Worm (Caenorhabditis elegans) whole organism, young adult: ENCODE measurements around the gene lron-4.

Experiments
- B0336.3 ChIP-seq: fragments of 200-800 bp; sonication (Bioruptor generic); IDR thresholded peaks from 2 replicates; pipeline ENCODE4 v1.3.6; 2022; ENCODE audit warnings: missing genetic modification characterization, missing compliant biosample characterization
- C06A6.2 ChIP-seq: fragments of 200-800 bp; sonication (Bioruptor generic); conservative IDR thresholded peaks from 2 replicates; pipeline ENCODE4 v1.3.6; 2022; ENCODE audit warnings: missing genetic modification characterization, missing compliant biosample characterization
- F33H1.4 ChIP-seq: fragments of 200-800 bp; sonication (Bioruptor generic); IDR thresholded peaks from 2 replicates; pipeline ENCODE4 v1.3.6; 2022; ENCODE audit warnings: missing genetic modification reagents, missing genetic modification characterization, missing compliant biosample characterization
- F49E8.2 ChIP-seq: sonication (generic microtip); optimal IDR thresholded peaks from 3 replicates; lab custom pipeline; 2017; ENCODE audit warnings: missing genetic modification characterization, mild to moderate bottlenecking, missing compliant biosample characterization, antibody characterized with exemption, moderate library complexity; ENCODE audit not compliant: insufficient read depth
- Y67H2A.10 ChIP-seq: fragments of 200-800 bp; sonication (Bioruptor generic); conservative IDR thresholded peaks from 2 replicates; pipeline ENCODE4 v1.3.6; 2022; ENCODE audit warnings: missing genetic modification reagents, missing genetic modification characterization, missing compliant biosample characterization
- Y95B8A.8 ChIP-seq: fragments of 200-800 bp; sonication (Bioruptor generic); IDR thresholded peaks from 2 replicates; pipeline ENCODE4 v1.3.6; 2022; ENCODE audit warnings: missing genetic modification reagents, missing genetic modification characterization, missing compliant biosample characterization
- akir-1 ChIP-seq: fragments of 200-800 bp; sonication (Bioruptor generic); optimal IDR thresholded peaks from 2 replicates; lab custom pipeline; 2018; ENCODE audit warnings: mild to moderate bottlenecking, missing genetic modification characterization, moderate library complexity, missing compliant biosample characterization
- aptf-2 ChIP-seq: fragments of 200-800 bp; sonication (Bioruptor generic); conservative IDR thresholded peaks from 2 replicates; pipeline ENCODE4 v1.3.6; 2022; ENCODE audit warnings: missing genetic modification reagents, missing genetic modification characterization, missing compliant biosample characterization
- aptf-3 ChIP-seq: fragments of 200-800 bp; sonication (Bioruptor generic); IDR thresholded peaks from 2 replicates; pipeline ENCODE4 v1.3.6; 2022; ENCODE audit warnings: missing genetic modification characterization, missing compliant biosample characterization
- atf-7 ChIP-seq: sonication (generic microtip); optimal IDR thresholded peaks from 2 replicates; lab custom pipeline; 2017; ENCODE audit warnings: mild to moderate bottlenecking, missing genetic modification characterization, missing compliant biosample characterization
- bed-1 ChIP-seq: fragments of 200-800 bp; sonication (Bioruptor generic); IDR thresholded peaks from 2 replicates; pipeline ENCODE4 v1.3.6; 2022; ENCODE audit warnings: missing genetic modification reagents, missing genetic modification characterization, missing compliant biosample characterization
- cebp-1 ChIP-seq, 2 experiments: fragments of 200-800 bp in 1 of 2; sonication (Bioruptor generic) in 1 of 2; sonication (generic microtip) in 1 of 2; IDR thresholded peaks in 1 of 2; optimal IDR thresholded peaks in 1 of 2; 2 replicates each; pipeline versions ENCODE4 v1.3.6 to Lab custom; 2017 to 2022; ENCODE audit warnings: missing compliant biosample characterization in 2 of 2, missing genetic modification characterization in 2 of 2, mild to moderate bottlenecking in 1 of 2, missing genetic modification reagents in 1 of 2, moderate library complexity in 1 of 2
- ceh-40 ChIP-seq: fragments of 200-800 bp; sonication (Bioruptor generic); IDR thresholded peaks from 2 replicates; pipeline ENCODE4 v1.3.6; 2022; ENCODE audit warnings: missing genetic modification characterization, missing compliant biosample characterization
- ceh-58 ChIP-seq: fragments of 200-800 bp; sonication (Bioruptor generic); IDR thresholded peaks from 2 replicates; pipeline ENCODE4 v1.3.6; 2022; ENCODE audit warnings: missing genetic modification characterization, missing compliant biosample characterization
- dox-1 ChIP-seq: fragments of 200-800 bp; sonication (Bioruptor generic); IDR thresholded peaks from 2 replicates; pipeline ENCODE4 v1.3.6; 2022; ENCODE audit warnings: missing genetic modification reagents, missing genetic modification characterization, missing compliant biosample characterization
- dpff-1 ChIP-seq: sonication (generic microtip); optimal IDR thresholded peaks from 2 replicates; lab custom pipeline; 2017; ENCODE audit warnings: mild to moderate bottlenecking, missing genetic modification characterization, missing compliant biosample characterization
- efl-1 ChIP-seq: fragments of 150-350 bp; optimal IDR thresholded peaks from 2 replicates; lab custom pipeline; 2014; ENCODE audit warnings: missing biosample characterization, missing genetic modification reagents, missing genetic modification characterization
- egl-44 ChIP-seq: fragments of 200-800 bp; sonication (Bioruptor generic); IDR thresholded peaks from 2 replicates; pipeline ENCODE4 v1.3.6; 2022; ENCODE audit warnings: missing genetic modification reagents, missing genetic modification characterization, missing compliant biosample characterization
- ekl-4 ChIP-seq: fragments of 200-800 bp; sonication (Bioruptor generic); IDR thresholded peaks from 2 replicates; pipeline ENCODE4 v1.3.6; 2022; ENCODE audit warnings: missing genetic modification reagents, missing genetic modification characterization, missing compliant biosample characterization
- fkh-3 ChIP-seq: sonication (generic microtip); optimal IDR thresholded peaks from 2 replicates; lab custom pipeline; 2016; ENCODE audit warnings: mild to moderate bottlenecking, missing genetic modification characterization, missing compliant biosample characterization
- him-1 ChIP-seq: sonication (generic microtip); optimal IDR thresholded peaks from 2 replicates; lab custom pipeline; 2016; ENCODE audit warnings: missing genotype, missing genetic modification reagents, missing genetic modification characterization, missing compliant biosample characterization
- hmg-1.2 ChIP-seq: fragments of 200-800 bp; sonication (Bioruptor generic); IDR thresholded peaks from 2 replicates; pipeline ENCODE4 v1.3.6; 2022; ENCODE audit warnings: missing genetic modification reagents, missing genetic modification characterization, missing compliant biosample characterization
- hrde-1 ChIP-seq: sonication (generic microtip); optimal IDR thresholded peaks from 2 replicates; lab custom pipeline; 2016; ENCODE audit warnings: missing genetic modification characterization, mild to moderate bottlenecking, missing compliant biosample characterization, moderate library complexity, missing genotype, missing genetic modification reagents, borderline replicate concordance
- lag-1 ChIP-seq: fragments of 200-800 bp; sonication (Bioruptor generic); IDR thresholded peaks from 2 replicates; pipeline ENCODE4 v1.3.6; 2022; ENCODE audit warnings: missing genetic modification reagents, missing genetic modification characterization, missing compliant biosample characterization
- let-607 ChIP-seq, 2 experiments: fragments of 200-800 bp in 1 of 2; sonication (Bioruptor generic) in 1 of 2; sonication (generic microtip) in 1 of 2; optimal IDR thresholded peaks; 2 replicates each; lab custom pipeline; 2016 to 2018; ENCODE audit warnings: mild to moderate bottlenecking in 2 of 2, missing compliant biosample characterization in 2 of 2, missing genetic modification characterization in 2 of 2, moderate library complexity in 2 of 2, missing genotype in 1 of 2
- madf-8 ChIP-seq: fragments of 200-800 bp; sonication (Bioruptor generic); conservative IDR thresholded peaks from 2 replicates; pipeline ENCODE4 v1.3.6; 2022; ENCODE audit warnings: missing genetic modification reagents, missing genetic modification characterization, missing compliant biosample characterization
- mcd-1 ChIP-seq: fragments of 200-800 bp; sonication (Bioruptor generic); IDR thresholded peaks from 2 replicates; pipeline ENCODE4 v1.3.6; 2022; ENCODE audit warnings: missing genetic modification reagents, missing genetic modification characterization, missing compliant biosample characterization
- mxl-1 ChIP-seq: sonication (generic microtip); optimal IDR thresholded peaks from 2 replicates; lab custom pipeline; 2016; ENCODE audit warnings: missing genetic modification characterization, missing compliant biosample characterization
- nfya-1 ChIP-seq: sonication (generic microtip); optimal IDR thresholded peaks from 2 replicates; lab custom pipeline; 2017; ENCODE audit warnings: antibody characterized with exemption, missing compliant biosample characterization, missing genetic modification characterization, borderline replicate concordance; ENCODE audit not compliant: insufficient read depth
- nfyb-1 ChIP-seq: fragments of 200-800 bp; sonication (Bioruptor generic); IDR thresholded peaks from 2 replicates; pipeline ENCODE4 v1.3.6; 2022; ENCODE audit warnings: missing genetic modification reagents, missing genetic modification characterization, missing compliant biosample characterization
- nhr-120 ChIP-seq: fragments of 200-800 bp; sonication (Bioruptor generic); IDR thresholded peaks from 2 replicates; pipeline ENCODE4 v1.3.6; 2022; ENCODE audit warnings: missing genetic modification characterization, missing compliant biosample characterization
- pha-4 ChIP-seq: fragments of 150-350 bp; sonication (generic microtip); optimal IDR thresholded peaks from 2 replicates; lab custom pipeline; 2014; ENCODE audit warnings: missing biosample characterization, missing genetic modification reagents, missing genetic modification characterization
- sea-2 ChIP-seq: fragments of 200-800 bp; sonication (Bioruptor generic); IDR thresholded peaks from 2 replicates; pipeline ENCODE4 v1.3.6; 2022; ENCODE audit warnings: missing genetic modification characterization, missing compliant biosample characterization
- snpc-1.3 ChIP-seq: sonication (generic microtip); optimal IDR thresholded peaks from 2 replicates; lab custom pipeline; 2017; ENCODE audit warnings: missing genetic modification characterization, mild to moderate bottlenecking, missing compliant biosample characterization, antibody characterized with exemption, moderate library complexity, missing genotype, missing genetic modification reagents; ENCODE audit not compliant: insufficient read depth
- snpc-3.4 ChIP-seq: sonication (generic microtip); optimal IDR thresholded peaks from 2 replicates; lab custom pipeline; 2017; ENCODE audit warnings: missing genetic modification characterization, mild to moderate bottlenecking, missing compliant biosample characterization, antibody characterized with exemption, moderate library complexity, missing genotype, missing genetic modification reagents
- somi-1 ChIP-seq: fragments of 200-800 bp; sonication (Bioruptor generic); optimal IDR thresholded peaks from 2 replicates; lab custom pipeline; 2018; ENCODE audit warnings: mild to moderate bottlenecking, missing genetic modification characterization, missing compliant biosample characterization
- sptf-2 ChIP-seq: fragments of 200-800 bp; sonication (Bioruptor generic); optimal IDR thresholded peaks from 2 replicates; lab custom pipeline; 2018; ENCODE audit warnings: mild to moderate bottlenecking, missing genetic modification characterization, missing compliant biosample characterization
- tbp1 ChIP-seq: fragments of 200-800 bp; sonication (Bioruptor generic); optimal IDR thresholded peaks from 2 replicates; lab custom pipeline; 2018; ENCODE audit warnings: mild to moderate bottlenecking, missing genetic modification characterization, missing compliant biosample characterization
- tbx-9 ChIP-seq: sonication (generic microtip); optimal IDR thresholded peaks from 2 replicates; lab custom pipeline; 2016; ENCODE audit warnings: borderline replicate concordance, missing genetic modification characterization, inconsistent platforms, missing compliant biosample characterization
- tlf-1 ChIP-seq: fragments of 200-800 bp; sonication (Bioruptor generic); optimal IDR thresholded peaks from 2 replicates; lab custom pipeline; 2018; ENCODE audit warnings: mild to moderate bottlenecking, missing genetic modification characterization, missing compliant biosample characterization
- unc-62 ChIP-seq: fragments of 150-350 bp; optimal IDR thresholded peaks from 2 replicates; lab custom pipeline; 2014; ENCODE audit warnings: missing biosample characterization, missing genetic modification reagents, missing genetic modification characterization
- ztf-25 ChIP-seq: fragments of 200-800 bp; sonication (Bioruptor generic); IDR thresholded peaks from 2 replicates; pipeline ENCODE4 v1.3.6; 2022; ENCODE audit warnings: missing genetic modification reagents, missing genetic modification characterization, missing compliant biosample characterization
- ztf-26 ChIP-seq: sonication (generic microtip); optimal IDR thresholded peaks from 2 replicates; lab custom pipeline; 2017; ENCODE audit warnings: missing genetic modification characterization, missing compliant biosample characterization
- ztf-28 ChIP-seq: fragments of 200-800 bp; sonication (Bioruptor generic); IDR thresholded peaks from 2 replicates; pipeline ENCODE4 v1.3.6; 2022; ENCODE audit warnings: missing genetic modification reagents, missing genetic modification characterization, missing compliant biosample characterization
- ztf-6 ChIP-seq: fragments of 200-800 bp; sonication (Bioruptor generic); IDR thresholded peaks from 2 replicates; pipeline ENCODE4 v1.3.6; 2022; ENCODE audit warnings: missing genetic modification reagents, missing genetic modification characterization, missing compliant biosample characterization

The lron-4 gene

ce11 chrII:8106921-8107695 lies 4.9 kb downstream of the lron-4 start, which contains the start of the genes chst-1 and C41C4.9:
TSS of gene chst-1 (minus strand) at chrII:8106971.
TSS of gene C41C4.9 (plus strand) at chrII:8107645.
- peak; percentile 64 for TF ChIP-seq tlf-1 (GFP tag; lab: Kevin White, UChicago)
- TF ChIP-seq ekl-4 (GFP tag; lab: Robert Waterston, UW): peak; percentile 91
- TF ChIP-seq atf-7: peak; percentile 91
- TF ChIP-seq tbx-9 (tag; lab: Kevin White, UChicago): peak; percentile 61
- peak; percentile 84 for TF ChIP-seq fkh-3 (tag; lab: Kevin White, UChicago)
- peak; percentile 70 for TF ChIP-seq somi-1 (GFP tag; lab: Kevin White, UChicago)
- TF ChIP-seq ztf-26 (tag; lab: Kevin White, UChicago): peak; percentile 88
- TF ChIP-seq ztf-28 (GFP tag; lab: Robert Waterston, UW): no peak
- TF ChIP-seq lag-1 (GFP tag; lab: Robert Waterston, UW): 0 out of 2 replicates have a peak, but pooled peaks have one; percentile 38
- TF ChIP-seq ceh-58 (GFP tag; lab: Robert Waterston, UW): no peak
- peak; percentile 94 for TF ChIP-seq sptf-2 (GFP tag; lab: Kevin White, UChicago)
- TF ChIP-seq Y67H2A.10 (GFP tag; lab: Robert Waterston, UW): no peak
- TF ChIP-seq dox-1 (GFP tag; lab: Robert Waterston, UW): no peak
- 0 out of 2 replicates have a peak, but pooled peaks have one; percentile 50 for TF ChIP-seq bed-1 (GFP tag; lab: Robert Waterston, UW)
- TF ChIP-seq F49E8.2 (tag; lab: Kevin White, UChicago): peak; percentile 41
- TF ChIP-seq B0336.3: no peak; the same call in 1 of the 2 replicates
- peak; percentile 23; the same call in 1 of the 2 replicates for TF ChIP-seq cebp-1 (GFP tag; IDR thresholded peaks at IDR 0.05; lab: Robert Waterston, UW)
- no peak for TF ChIP-seq cebp-1 (tag; optimal IDR thresholded peaks at IDR 0.05; lab: Kevin White, UChicago)
- peak; percentile 43 for TF ChIP-seq efl-1
- TF ChIP-seq F33H1.4 (GFP tag; lab: Robert Waterston, UW): no peak; the same call in 1 of the 2 replicates
- TF ChIP-seq dpff-1: peak; percentile 83
- TF ChIP-seq pha-4: no peak
- TF ChIP-seq madf-8 (GFP tag; lab: Robert Waterston, UW): no peak
- TF ChIP-seq let-607 (tag; optimal IDR thresholded peaks at IDR 0.05; lab: Kevin White, UChicago): peak; percentile 52 to 68
- TF ChIP-seq hrde-1 (tag; lab: Kevin White, UChicago): peak; percentile 80
- TF ChIP-seq nfyb-1 (GFP tag; lab: Robert Waterston, UW): peak; percentile 91
- TF ChIP-seq C06A6.2: peak; percentile 53; the same call in 1 of the 2 replicates
- TF ChIP-seq hmg-1.2: peak; percentile 69
- no peak for TF ChIP-seq Y95B8A.8 (GFP tag; lab: Robert Waterston, UW)
- TF ChIP-seq ztf-25 (GFP tag; lab: Robert Waterston, UW): peak; percentile 96
- peak; percentile 92 for TF ChIP-seq ceh-40 (GFP tag; lab: Robert Waterston, UW)
- peak; percentile 92 for TF ChIP-seq snpc-1.3 (tag; lab: Kevin White, UChicago)
- peak; percentile 89; the same call in 1 of the 2 replicates for TF ChIP-seq aptf-3 (GFP tag; lab: Robert Waterston, UW)
- TF ChIP-seq ztf-6 (GFP tag; lab: Robert Waterston, UW): peak; percentile 29; the same call in 1 of the 2 replicates
- TF ChIP-seq nfya-1 (tag; lab: Kevin White, UChicago): no peak
- TF ChIP-seq him-1 (tag; lab: Kevin White, UChicago): peak; percentile 92
- TF ChIP-seq snpc-3.4 (tag; lab: Kevin White, UChicago): peak; percentile 76
- peak; percentile 95 for TF ChIP-seq egl-44 (GFP tag; lab: Robert Waterston, UW)
- no peak for TF ChIP-seq aptf-2 (GFP tag; lab: Robert Waterston, UW)
- TF ChIP-seq mxl-1 (tag; lab: Kevin White, UChicago): peak; percentile 92
- TF ChIP-seq sea-2 (GFP tag; lab: Robert Waterston, UW): no peak
- no peak for TF ChIP-seq mcd-1
- peak; percentile 96 for TF ChIP-seq tbp1
- TF ChIP-seq unc-62: no peak
- TF ChIP-seq nhr-120 (GFP tag; lab: Robert Waterston, UW): no peak
- peak; percentile 77 for TF ChIP-seq akir-1 (GFP tag; lab: Kevin White, UChicago)
